Worm (Caenorhabditis elegans) whole organism, L3 larva: ENCODE measurements around the gene folt-3.

Experiments used
- R02D3.7 ChIP-seq: fragments of 150-350 bp; optimal IDR thresholded peaks from 2 replicates; lab custom pipeline; 2014; ENCODE audit warnings: missing biosample characterization, missing genetic modification characterization
- ZK546.5 ChIP-seq: sonication (generic microtip); optimal IDR thresholded peaks from 2 replicates; lab custom pipeline; 2017; ENCODE audit warnings: missing biosample characterization, missing genetic modification characterization
- ama-1 ChIP-seq: fragments of 150-350 bp; optimal IDR thresholded peaks from 2 replicates; lab custom pipeline; 2018
- ceh-16 ChIP-seq: sonication (generic microtip); optimal IDR thresholded peaks from 2 replicates; lab custom pipeline; 2017; ENCODE audit warnings: missing biosample characterization, missing genetic modification characterization
- ceh-28 ChIP-seq: fragments of 150-350 bp; optimal IDR thresholded peaks from 2 replicates; lab custom pipeline; 2014; ENCODE audit warnings: missing biosample characterization, missing genetic modification reagents, missing genetic modification characterization
- ceh-82 ChIP-seq: fragments of 150-350 bp; optimal IDR thresholded peaks from 2 replicates; lab custom pipeline; 2014; ENCODE audit warnings: missing biosample characterization, missing genetic modification characterization
- ceh-9 ChIP-seq: sonication (generic microtip); optimal IDR thresholded peaks from 2 replicates; lab custom pipeline; 2018; ENCODE audit warnings: missing biosample characterization, missing genetic modification characterization
- daf-12 ChIP-seq: fragments of 150-350 bp; optimal IDR thresholded peaks from 2 replicates; lab custom pipeline; 2014; ENCODE audit warnings: missing biosample characterization, missing genetic modification reagents, missing genetic modification characterization
- egl-27 ChIP-seq: sonication (generic microtip); optimal IDR thresholded peaks from 4 replicates; lab custom pipeline; 2017; ENCODE audit warnings: missing biosample characterization, missing genetic modification reagents, missing genetic modification characterization
- elt-1 ChIP-seq: fragments of 150-350 bp; optimal IDR thresholded peaks from 2 replicates; lab custom pipeline; 2014; ENCODE audit warnings: missing biosample characterization, missing genetic modification characterization
- elt-2 ChIP-seq: sonication (generic microtip); optimal IDR thresholded peaks from 2 replicates; lab custom pipeline; 2016; ENCODE audit warnings: missing genetic modification reagents, mild to moderate bottlenecking, missing genetic modification characterization, missing compliant biosample characterization
- elt-3 ChIP-seq, 3 experiments: fragments of 150-350 bp in 1 of 3; sonication (generic microtip) in 2 of 3; optimal IDR thresholded peaks; 2 replicates in 2 of 3; 4 replicates in 1 of 3; lab custom pipeline; 2014 to 2017; ENCODE audit warnings: missing biosample characterization in 3 of 3, missing genetic modification characterization in 3 of 3
- eor-1 ChIP-seq, 2 experiments: fragments of 150-350 bp; optimal IDR thresholded peaks; 2 replicates each; lab custom pipeline; 2014 to 2018; ENCODE audit warnings: missing biosample characterization in 2 of 2, missing genetic modification characterization in 2 of 2
- fkh-10 ChIP-seq: sonication (generic microtip); optimal IDR thresholded peaks from 2 replicates; lab custom pipeline; 2017; ENCODE audit warnings: missing biosample characterization, missing genetic modification reagents, missing genetic modification characterization
- fkh-2 ChIP-seq: fragments of 150-350 bp; optimal IDR thresholded peaks from 2 replicates; lab custom pipeline; 2014; ENCODE audit warnings: missing biosample characterization, missing genetic modification reagents, missing genetic modification characterization
- fos-1 ChIP-seq: fragments of 150-350 bp; optimal IDR thresholded peaks from 2 replicates; lab custom pipeline; 2014; ENCODE audit warnings: missing biosample characterization, missing genetic modification characterization
- hmg-11 ChIP-seq: sonication (generic microtip); optimal IDR thresholded peaks from 2 replicates; lab custom pipeline; 2016; ENCODE audit warnings: missing genetic modification characterization, missing compliant biosample characterization
- jun-1 ChIP-seq: fragments of 150-350 bp; optimal IDR thresholded peaks from 2 replicates; lab custom pipeline; 2014; ENCODE audit warnings: missing biosample characterization, missing genetic modification reagents, missing genetic modification characterization
- lin-15B ChIP-seq: fragments of 150-350 bp; optimal IDR thresholded peaks from 2 replicates; lab custom pipeline; 2014; ENCODE audit warnings: missing biosample characterization, missing genetic modification characterization
- lin-39 ChIP-seq: fragments of 150-350 bp; optimal IDR thresholded peaks from 2 replicates; lab custom pipeline; 2018; ENCODE audit warnings: missing biosample characterization, missing genetic modification reagents, missing genetic modification characterization
- lsy-12 ChIP-seq: sonication (generic microtip); optimal IDR thresholded peaks from 2 replicates; lab custom pipeline; 2016; ENCODE audit warnings: mild to moderate bottlenecking, missing genetic modification characterization, missing compliant biosample characterization
- mdl-1 ChIP-seq: fragments of 150-350 bp; optimal IDR thresholded peaks from 2 replicates; lab custom pipeline; 2014; ENCODE audit warnings: missing biosample characterization, missing genetic modification characterization
- mml-1 ChIP-seq: fragments of 150-350 bp; sonication (generic microtip); optimal IDR thresholded peaks from 3 replicates; lab custom pipeline; 2014; ENCODE audit warnings: missing biosample characterization, missing genetic modification characterization
- nfya-1 ChIP-seq: sonication (generic microtip); optimal IDR thresholded peaks from 2 replicates; lab custom pipeline; 2017; ENCODE audit warnings: missing genetic modification characterization, mild to moderate bottlenecking, missing compliant biosample characterization, antibody characterized with exemption, moderate library complexity; ENCODE audit not compliant: insufficient read depth
- nhr-11 ChIP-seq: fragments of 150-350 bp; optimal IDR thresholded peaks from 2 replicates; lab custom pipeline; 2014; ENCODE audit warnings: missing biosample characterization, missing genetic modification characterization
- nhr-12 ChIP-seq: fragments of 150-350 bp; optimal IDR thresholded peaks from 2 replicates; lab custom pipeline; 2014; ENCODE audit warnings: missing biosample characterization, missing genetic modification characterization
- nhr-23 ChIP-seq: fragments of 150-350 bp; optimal IDR thresholded peaks from 2 replicates; lab custom pipeline; 2014; ENCODE audit warnings: missing biosample characterization, missing genetic modification reagents, missing genetic modification characterization
- nhr-25 ChIP-seq: sonication (generic microtip); optimal IDR thresholded peaks from 2 replicates; lab custom pipeline; 2017; ENCODE audit warnings: missing biosample characterization, missing genetic modification characterization
- nhr-28 ChIP-seq: fragments of 150-350 bp; optimal IDR thresholded peaks from 2 replicates; lab custom pipeline; 2014; ENCODE audit warnings: missing biosample characterization, missing genetic modification characterization
- nhr-43 ChIP-seq: sonication (generic microtip); optimal IDR thresholded peaks from 2 replicates; lab custom pipeline; 2016; ENCODE audit warnings: mild to moderate bottlenecking, missing genetic modification characterization, missing compliant biosample characterization; ENCODE audit not compliant: poor library complexity, severe bottlenecking
- nhr-76 ChIP-seq: fragments of 150-350 bp; sonication (generic microtip); optimal IDR thresholded peaks from 5 replicates; lab custom pipeline; 2014; ENCODE audit warnings: missing biosample characterization, missing genetic modification characterization
- nhr-77 ChIP-seq: fragments of 150-350 bp; optimal IDR thresholded peaks from 2 replicates; lab custom pipeline; 2014; ENCODE audit warnings: missing biosample characterization, missing genetic modification characterization
- pha-4 ChIP-seq: fragments of 150-350 bp; optimal IDR thresholded peaks from 2 replicates; lab custom pipeline; 2014; ENCODE audit warnings: missing biosample characterization, missing genetic modification reagents, missing genetic modification characterization
- pqm-1 ChIP-seq: fragments of 150-350 bp; optimal IDR thresholded peaks from 2 replicates; lab custom pipeline; 2017; ENCODE audit warnings: missing biosample characterization, missing genetic modification characterization, inconsistent platforms
- sea-2 ChIP-seq: fragments of 150-350 bp; sonication (generic microtip); optimal IDR thresholded peaks from 4 replicates; lab custom pipeline; 2014; ENCODE audit warnings: missing biosample characterization, missing genetic modification reagents, missing genetic modification characterization
- skn-1 ChIP-seq: fragments of 150-350 bp; optimal IDR thresholded peaks from 2 replicates; lab custom pipeline; 2014; ENCODE audit warnings: missing biosample characterization, missing genetic modification characterization
- snpc-4 ChIP-seq: fragments of 150-350 bp; optimal IDR thresholded peaks from 2 replicates; lab custom pipeline; 2014; ENCODE audit warnings: missing biosample characterization, missing genetic modification characterization
- tbx-2 ChIP-seq: sonication (generic microtip); optimal IDR thresholded peaks from 2 replicates; lab custom pipeline; 2016; ENCODE audit warnings: mild to moderate bottlenecking, missing genetic modification characterization, missing compliant biosample characterization
- unc-62 ChIP-seq: fragments of 150-350 bp; sonication (generic microtip); optimal IDR thresholded peaks from 4 replicates; lab custom pipeline; 2014; ENCODE audit warnings: missing biosample characterization, missing genetic modification reagents, missing genetic modification characterization
- ztf-11 ChIP-seq: fragments of 150-350 bp; optimal IDR thresholded peaks from 2 replicates; lab custom pipeline; 2014; ENCODE audit warnings: missing biosample characterization, missing genetic modification characterization
- ztf-4 ChIP-seq: fragments of 150-350 bp; optimal IDR thresholded peaks from 2 replicates; lab custom pipeline; 2014; ENCODE audit warnings: missing biosample characterization, missing genetic modification characterization

The folt-3 gene

DNA sequence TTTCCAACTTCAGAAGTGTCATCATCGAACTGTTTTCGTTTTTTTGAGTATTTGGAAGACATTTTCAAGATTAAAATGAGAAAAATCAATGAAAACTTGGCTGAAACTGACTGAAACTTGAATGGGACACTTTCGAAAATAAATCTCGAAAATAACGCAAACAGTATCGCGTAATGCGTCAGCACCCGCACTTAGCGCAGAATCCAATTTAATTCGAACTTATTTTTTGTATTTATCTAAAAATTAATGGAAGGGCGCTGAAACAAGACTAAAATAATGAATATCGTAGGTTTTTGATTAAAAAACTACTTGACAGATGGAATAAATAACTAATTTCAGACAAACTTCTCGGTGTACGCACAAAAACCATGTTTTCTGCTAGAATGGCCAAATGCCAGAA, 34.0 kb downstream of the folt-3 start, which contains the start of the genes snu-66 and ints-9:
snu-66 (minus strand) TSS at position 108 of the 400 bp plus-strand sequence.
ints-9 (plus strand) TSS at position 240 of the 400 bp plus-strand sequence.
- no peak for TF ChIP-seq nfya-1
- peak; percentile 7 for TF ChIP-seq tbx-2 (tag; lab: Kevin White, UChicago)
- no peak for TF ChIP-seq ceh-16
- TF ChIP-seq ztf-4 (tag; lab: Kevin White, UChicago) = no peak
- no peak for TF ChIP-seq lsy-12 (tag; lab: Kevin White, UChicago)
- no peak for TF ChIP-seq lin-39 (tag; lab: Kevin White, UChicago)
- TF ChIP-seq ZK546.5 (tag; lab: Kevin White, UChicago) = no peak
- TF ChIP-seq ama-1 (lab: Kevin White, UChicago) = no peak
- TF ChIP-seq elt-2 (tag; lab: Kevin White, UChicago) = peak; percentile 7
- TF ChIP-seq daf-12 = no peak
- TF ChIP-seq hmg-11 (tag; lab: Kevin White, UChicago) = peak; percentile 18
- TF ChIP-seq pqm-1 = no peak
- TF ChIP-seq nhr-77 (tag; lab: Kevin White, UChicago) = no peak
- no peak for TF ChIP-seq ztf-11
- no peak for TF ChIP-seq nhr-28
- TF ChIP-seq ceh-9 (tag; lab: Kevin White, UChicago) = no peak
- TF ChIP-seq lin-15B = peak; percentile 77
- no peak for TF ChIP-seq nhr-43 (tag; lab: Kevin White, UChicago)
- peak; percentile 83 for TF ChIP-seq snpc-4
- TF ChIP-seq pha-4 = peak; percentile 67
- peak; percentile 14 for TF ChIP-seq jun-1
- TF ChIP-seq mml-1 (tag; lab: Kevin White, UChicago) = no peak
- no peak for TF ChIP-seq ceh-82
- peak; percentile 76 for TF ChIP-seq nhr-23 (tag; lab: Kevin White, UChicago)
- TF ChIP-seq elt-1 = no peak
- TF ChIP-seq nhr-25 (tag; lab: Kevin White, UChicago) = peak; percentile 38
- TF ChIP-seq nhr-12 (tag; lab: Kevin White, UChicago) = no peak
- TF ChIP-seq R02D3.7 (tag; lab: Kevin White, UChicago) = peak; percentile 11
- no peak for TF ChIP-seq ceh-28 (tag; lab: Kevin White, UChicago)
- no peak for TF ChIP-seq nhr-76 (tag; lab: Kevin White, UChicago)

- no peak for TF ChIP-seq tbx-2 (tag; lab: Kevin White, UChicago)
Measured at ce11 chrV:7570955-7571354, 38.6 kb downstream of the folt-3 start, which contains the start of gene F19F10.14. TSS of gene F19F10.14 (minus strand) at chrV:7571055.

ce11 chrV:7570290-7570689, 39.3 kb downstream of the folt-3 start, which contains the start of gene clec-212:
TSS of gene clec-212 (minus strand) at chrV:7570390.
- TF ChIP-seq sea-2 (GFP tag; lab: Kevin White, UChicago) (no peak), fkh-10 (GFP tag; lab: Kevin White, UChicago) (no peak), nfya-1 (no peak), fos-1 (tag; lab: Kevin White, UChicago) (no peak), unc-62 (no peak), mdl-1 (no peak), daf-12 (no peak), nhr-23 (tag; lab: Kevin White, UChicago) (no peak), nhr-28 (no peak), snpc-4 (no peak), elt-3 (tag; optimal IDR thresholded peaks at IDR 0.05; lab: Kevin White, UChicago) (no peak), fkh-2 (no peak), pqm-1 (no peak), ZK546.5 (tag; lab: Kevin White, UChicago) (no peak), ceh-9 (tag; lab: Kevin White, UChicago) (no peak)
- TF ChIP-seq, all 47 proteins: peak for 0

DNA sequence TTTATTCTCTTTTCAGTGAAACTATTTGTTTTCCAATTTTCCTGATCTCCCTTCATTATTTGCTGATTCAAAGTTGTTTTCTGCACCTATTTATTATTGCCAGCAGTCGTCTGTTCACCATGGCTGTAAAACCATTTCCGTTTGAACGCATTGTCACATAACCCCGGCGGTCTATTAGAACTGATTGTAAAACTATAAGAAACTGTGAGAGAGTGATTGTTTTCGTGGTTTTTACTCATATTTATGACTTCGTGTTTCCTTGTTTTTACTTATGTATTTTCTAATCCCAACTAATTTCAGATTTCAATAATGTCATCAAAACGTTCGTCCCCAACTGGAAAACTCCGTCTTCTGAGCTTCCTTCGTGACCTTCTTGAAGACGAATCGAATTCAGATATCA, 46.6 kb downstream of the folt-3 start, which contains the start of gene F19F10.1:
F19F10.1 (plus strand) TSS at position 301 of the 400 bp plus-strand sequence.
- TF ChIP-seq nhr-11 (tag; lab: Kevin White, UChicago) = no peak
- TF ChIP-seq nhr-28 = no peak
- TF ChIP-seq ztf-4 (tag; lab: Kevin White, UChicago) = no peak
- TF ChIP-seq ceh-28 (tag; lab: Kevin White, UChicago) = no peak
- no peak for TF ChIP-seq ceh-82
- TF ChIP-seq tbx-2 (tag; lab: Kevin White, UChicago) = no peak
- TF ChIP-seq egl-27 (tag; lab: Kevin White, UChicago) = no peak
- no peak for TF ChIP-seq hmg-11 (tag; lab: Kevin White, UChicago)
- TF ChIP-seq elt-1 = no peak
- TF ChIP-seq lin-39 (tag; lab: Kevin White, UChicago) = no peak
- no peak for TF ChIP-seq skn-1 (tag; lab: Kevin White, UChicago)
- no peak for TF ChIP-seq fkh-10 (GFP tag; lab: Kevin White, UChicago)
- no peak for TF ChIP-seq elt-2 (tag; lab: Kevin White, UChicago)
- TF ChIP-seq pha-4 = no peak
- TF ChIP-seq nhr-12 (tag; lab: Kevin White, UChicago) = no peak
- TF ChIP-seq eor-1 (tag; optimal IDR thresholded peaks at IDR 0.05; lab: Kevin White, UChicago) = no peak
- no peak for TF ChIP-seq R02D3.7 (tag; lab: Kevin White, UChicago)
- no peak for TF ChIP-seq nhr-23 (tag; lab: Kevin White, UChicago)
- TF ChIP-seq mml-1 (tag; lab: Kevin White, UChicago) = no peak
- TF ChIP-seq pqm-1 = no peak
